Fruit fly (Drosophila melanogaster) whole organism, embryonic: ENCODE data around the gene tbrd-1.

Experiments
- BtbVII ChIP-seq: fragments of 200-800 bp; sonication (Bioruptor generic); optimal IDR thresholded peaks from 3 replicates; lab custom pipeline; 2017; ENCODE audit warnings: missing biosample characterization, mild to moderate bottlenecking, missing genetic modification characterization
- CG10462 ChIP-seq: fragments of 200-800 bp; sonication (Bioruptor generic); optimal IDR thresholded peaks from 2 replicates; lab custom pipeline; 2016; ENCODE audit warnings: missing biosample characterization, missing genetic modification characterization
- CG11085 ChIP-seq: fragments of 200-800 bp; sonication (Bioruptor generic); IDR thresholded peaks from 2 replicates; pipeline ENCODE4 v1.3.6; 2022; ENCODE audit warnings: missing biosample characterization, missing genetic modification characterization
- CG11456 ChIP-seq: fragments of 200-800 bp; sonication (Bioruptor generic); IDR thresholded peaks from 3 replicates; pipeline ENCODE4 v1.3.6; 2022; ENCODE audit warnings: missing biosample characterization, missing genetic modification characterization
- CG12659 ChIP-seq: fragments of 200-800 bp; sonication (Bioruptor generic); optimal IDR thresholded peaks from 3 replicates; lab custom pipeline; 2017; ENCODE audit warnings: mild to moderate bottlenecking, missing biosample characterization, missing genetic modification reagents, missing genetic modification characterization
- CG13287 ChIP-seq: fragments of 200-800 bp; sonication (Bioruptor generic); IDR thresholded peaks from 2 replicates; pipeline ENCODE4 v1.3.6; 2022; ENCODE audit warnings: missing biosample characterization, missing genetic modification characterization; ENCODE audit not compliant: partially characterized antibody
- CG17612 ChIP-seq: fragments of 200-800 bp; sonication (Bioruptor generic); IDR thresholded peaks from 2 replicates; pipeline ENCODE4 v1.3.6; 2022; ENCODE audit warnings: missing biosample characterization, missing genetic modification characterization
- CG3726 ChIP-seq: fragments of 200-800 bp; sonication (Bioruptor generic); IDR thresholded peaks from 3 replicates; pipeline ENCODE4, ENCODE4 v1.3.6; 2022; ENCODE audit warnings: missing biosample characterization, missing genetic modification characterization
- CG4282 ChIP-seq: fragments of 200-800 bp; sonication (Bioruptor generic); optimal IDR thresholded peaks from 2 replicates; lab custom pipeline; 2016; ENCODE audit warnings: missing biosample characterization, missing genetic modification characterization
- CG4404 ChIP-seq: fragments of 200-800 bp; sonication (Bioruptor generic); IDR thresholded peaks from 2 replicates; pipeline ENCODE4 v1.3.6; 2022; ENCODE audit warnings: missing biosample characterization, missing genetic modification characterization
- CG5180 ChIP-seq: fragments of 200-800 bp; sonication (Bioruptor generic); optimal IDR thresholded peaks from 3 replicates; lab custom pipeline; 2017; ENCODE audit warnings: missing biosample characterization, missing genetic modification characterization, mild to moderate bottlenecking, moderate library complexity, missing genetic modification reagents
- CG8478 ChIP-seq: fragments of >200 bp; optimal IDR thresholded peaks from 2 replicates; lab custom pipeline; 2018
- CTCF ChIP-seq: fragments of 200-800 bp; sonication (Bioruptor generic); optimal IDR thresholded peaks from 2 replicates; lab custom pipeline; 2017; ENCODE audit warnings: missing biosample characterization, mild to moderate bottlenecking, missing genetic modification characterization, moderate library complexity
- D ChIP-seq, 2 experiments: fragments of 200-800 bp in 1 of 2; fragments of >200 bp in 1 of 2; sonication (Bioruptor generic) in 1 of 2; optimal IDR thresholded peaks; 2 replicates in 1 of 2; 3 replicates in 1 of 2; lab custom pipeline; 2017; ENCODE audit warnings: mild to moderate bottlenecking in 1 of 2, missing biosample characterization in 1 of 2, missing genetic modification characterization in 1 of 2, missing genetic modification reagents in 1 of 2
- Doc2 ChIP-seq: fragments of 200-800 bp; sonication (Bioruptor generic); IDR thresholded peaks from 2 replicates; pipeline ENCODE4 v1.3.6; 2022; ENCODE audit warnings: missing biosample characterization, missing genetic modification characterization
- Drgx ChIP-seq: fragments of 200-800 bp; sonication (Bioruptor generic); IDR thresholded peaks from 2 replicates; pipeline ENCODE4 v1.3.6; 2022; ENCODE audit warnings: missing biosample characterization, missing genetic modification characterization
- GATAe ChIP-seq: fragments of 200-800 bp; sonication (Bioruptor generic); conservative IDR thresholded peaks from 2 replicates; pipeline ENCODE4 v1.3.6; 2022; ENCODE audit warnings: missing biosample characterization, missing genetic modification characterization
- Hmx ChIP-seq: fragments of 200-800 bp; sonication (Bioruptor generic); optimal IDR thresholded peaks from 2 replicates; lab custom pipeline; 2016; ENCODE audit warnings: missing biosample characterization, missing genetic modification characterization
- Hr3 ChIP-seq: fragments of 200-800 bp; sonication (Bioruptor generic); optimal IDR thresholded peaks from 3 replicates; lab custom pipeline; 2016; ENCODE audit warnings: missing biosample characterization, missing genetic modification characterization
- Lhr ChIP-seq: fragments of 200-800 bp; sonication (Bioruptor generic); optimal IDR thresholded peaks from 3 replicates; lab custom pipeline; 2017; ENCODE audit warnings: mild to moderate bottlenecking, missing biosample characterization, missing genetic modification reagents, missing genetic modification characterization
- Lim3 ChIP-seq: fragments of 200-800 bp; sonication (Bioruptor generic); IDR thresholded peaks from 2 replicates; pipeline ENCODE4 v1.3.6; 2022; ENCODE audit warnings: missing biosample characterization, missing genetic modification characterization
- Med ChIP-seq: fragments of 200-800 bp; sonication (Bioruptor generic); peaks from one replicate; lab custom pipeline; 2016; ENCODE audit warnings: missing biosample characterization, missing genetic modification characterization, mild to moderate bottlenecking, inconsistent platforms, moderate library complexity
- Oli ChIP-seq: fragments of 200-800 bp; sonication (Bioruptor generic); optimal IDR thresholded peaks from 2 replicates; lab custom pipeline; 2018; ENCODE audit warnings: missing biosample characterization, mild to moderate bottlenecking, missing genetic modification characterization, moderate library complexity
- Stat92E ChIP-seq, 3 experiments: fragments of >200 bp in 2 of 3; fragments of 200-800 bp in 1 of 3; sonication (Bioruptor generic) in 1 of 3; optimal IDR thresholded peaks; 2 replicates each; lab custom pipeline; 2017 to 2019; ENCODE audit warnings: missing biosample characterization in 3 of 3, missing genetic modification characterization in 3 of 3, mild to moderate bottlenecking in 1 of 3, moderate library complexity in 1 of 3
- Usf ChIP-seq: fragments of 200-800 bp; sonication (Bioruptor generic); optimal IDR thresholded peaks from 2 replicates; lab custom pipeline; 2017; ENCODE audit warnings: missing genotype, missing biosample characterization, missing genetic modification characterization
- Xrp1 ChIP-seq: fragments of 200-800 bp; sonication (Bioruptor generic); IDR thresholded peaks from 2 replicates; pipeline ENCODE4 v1.3.6; 2022; ENCODE audit warnings: missing biosample characterization, missing genetic modification characterization
- bab2 ChIP-seq: fragments of 200-800 bp; sonication (Bioruptor generic); optimal IDR thresholded peaks from 2 replicates; lab custom pipeline; 2016; ENCODE audit warnings: missing biosample characterization, missing genetic modification characterization
- cato ChIP-seq: fragments of 200-800 bp; sonication (Bioruptor generic); optimal IDR thresholded peaks from 2 replicates; lab custom pipeline; 2016; ENCODE audit warnings: missing biosample characterization, missing genetic modification characterization, borderline replicate concordance
- chif ChIP-seq, 2 experiments: fragments of 200-800 bp; sonication (Bioruptor generic); optimal IDR thresholded peaks; 3 replicates each; lab custom pipeline; 2016; ENCODE audit warnings: missing biosample characterization in 2 of 2, missing genetic modification characterization in 2 of 2
- chm ChIP-seq: fragments of 200-800 bp; sonication (Bioruptor generic); IDR thresholded peaks from 2 replicates; pipeline ENCODE4 v1.3.6; 2022; ENCODE audit warnings: missing biosample characterization, missing genetic modification characterization
- dpn ChIP-seq, 2 experiments: fragments of 200-800 bp; sonication (Bioruptor generic); optimal IDR thresholded peaks; 3 replicates each; lab custom pipeline; 2016; ENCODE audit warnings: missing biosample characterization in 2 of 2, missing genetic modification characterization in 2 of 2
- gce ChIP-seq: fragments of 200-800 bp; sonication (Bioruptor generic); IDR thresholded peaks from 3 replicates; pipeline ENCODE4 v1.3.6; 2022; ENCODE audit warnings: missing biosample characterization, missing genetic modification characterization
- gro ChIP-seq: fragments of 200-800 bp; sonication (Bioruptor generic); optimal IDR thresholded peaks from 2 replicates; lab custom pipeline; 2016; ENCODE audit warnings: missing biosample characterization, missing genetic modification characterization
- hb ChIP-seq: fragments of 200-800 bp; sonication (Bioruptor generic); IDR thresholded peaks from 3 replicates; pipeline ENCODE4 v1.3.6; 2022; ENCODE audit warnings: missing biosample characterization, missing genetic modification characterization; ENCODE audit not compliant: partially characterized antibody
- ken ChIP-seq: fragments of 200-800 bp; sonication (Bioruptor generic); IDR thresholded peaks from 3 replicates; pipeline ENCODE4 v1.3.6; 2022; ENCODE audit warnings: missing biosample characterization, missing genetic modification characterization
- nerfin-1 ChIP-seq: fragments of 200-800 bp; sonication (Bioruptor generic); optimal IDR thresholded peaks from 3 replicates; lab custom pipeline; 2019; ENCODE audit warnings: missing biosample characterization, mild to moderate bottlenecking, missing genetic modification characterization, moderate library complexity
- ro ChIP-seq: fragments of 200-800 bp; sonication (Bioruptor generic); IDR thresholded peaks from 2 replicates; pipeline ENCODE4 v1.3.6; 2022; ENCODE audit warnings: missing biosample characterization, missing genetic modification characterization
- schlank ChIP-seq: fragments of 200-800 bp; sonication (Bioruptor generic); optimal IDR thresholded peaks from 2 replicates; lab custom pipeline; 2018; ENCODE audit warnings: missing biosample characterization, mild to moderate bottlenecking, missing genetic modification characterization
- sr ChIP-seq: fragments of 200-800 bp; sonication (Bioruptor generic); IDR thresholded peaks from 3 replicates; pipeline ENCODE4 v1.3.6; 2022; ENCODE audit warnings: missing biosample characterization, missing genetic modification characterization
- ssp ChIP-seq: fragments of 200-800 bp; sonication (Bioruptor generic); IDR thresholded peaks from 2 replicates; pipeline ENCODE4 v1.3.6; 2022; ENCODE audit warnings: missing biosample characterization, missing genetic modification characterization
- tna ChIP-seq: fragments of 200-800 bp; sonication (Bioruptor generic); IDR thresholded peaks from 2 replicates; pipeline ENCODE4 v1.3.6; 2022; ENCODE audit warnings: missing biosample characterization, missing genetic modification characterization; ENCODE audit not compliant: partially characterized antibody
- unc-4 ChIP-seq: fragments of 200-800 bp; sonication (Bioruptor generic); IDR thresholded peaks from 2 replicates; pipeline ENCODE4 v1.3.6; 2022; ENCODE audit warnings: missing biosample characterization, missing genetic modification characterization; ENCODE audit not compliant: partially characterized antibody
- unpg ChIP-seq: fragments of 200-800 bp; sonication (Bioruptor generic); optimal IDR thresholded peaks from 3 replicates; lab custom pipeline; 2018; ENCODE audit warnings: missing biosample characterization, mild to moderate bottlenecking, missing genetic modification characterization, moderate library complexity

The tbrd-1 gene

DNA sequence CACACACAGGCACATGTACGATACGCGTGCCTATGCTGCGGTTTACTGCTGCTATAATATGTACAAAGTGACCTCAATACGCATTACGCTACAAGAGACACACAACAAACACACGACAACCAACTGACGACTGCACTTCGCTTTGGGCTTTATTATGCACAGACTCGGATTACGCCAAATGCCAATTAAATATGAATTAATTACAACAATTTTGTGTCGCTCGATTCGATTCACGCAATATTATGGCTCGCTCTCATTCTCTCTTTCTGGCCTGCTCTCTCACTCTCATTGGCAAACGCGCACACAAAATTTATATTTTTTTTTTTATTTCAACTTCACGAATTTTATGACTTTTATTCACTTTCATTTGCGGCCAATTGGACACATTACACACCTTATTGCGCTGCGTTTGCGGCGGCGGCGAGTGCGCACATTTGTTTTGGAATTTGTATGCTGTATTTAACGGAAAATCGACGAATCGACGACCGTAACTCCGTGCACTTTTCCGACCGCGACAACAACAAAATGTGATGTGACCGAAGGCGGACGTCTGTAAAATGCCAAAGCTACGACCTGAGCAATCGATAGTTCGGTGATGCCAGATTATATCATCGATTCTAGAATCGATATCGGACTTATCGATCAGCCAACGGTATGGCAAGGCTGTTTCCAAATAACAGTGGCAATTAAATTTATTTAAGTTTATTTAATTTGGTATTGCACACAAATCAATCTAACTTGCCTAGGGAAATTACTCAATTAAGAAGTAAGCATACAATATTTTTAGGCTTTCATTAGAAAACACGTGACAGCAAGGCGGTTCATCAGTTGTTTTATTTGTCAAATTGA lies 29.4 kb upstream of the tbrd-1 start, which contains the start of the genes sba and CG31141 (continued):
- peak; percentile 86 for TF ChIP-seq unc-4 (GFP tag; lab: Robert Waterston, UW)
- TF ChIP-seq gce: no peak
- TF ChIP-seq Hr3 (GFP tag; lab: Kevin White, UChicago): no peak
- TF ChIP-seq D (optimal IDR thresholded peaks at IDR 0.05; lab: Kevin White, UChicago): no peak
- TF ChIP-seq D (GFP tag; optimal IDR thresholded peaks at IDR 0.05; lab: Kevin White, UChicago): no peak
- TF ChIP-seq Hmx (GFP tag; lab: Kevin White, UChicago): no peak
- TF ChIP-seq BtbVII: peak; percentile 9
- peak; percentile 84 for TF ChIP-seq CG12659
- no peak for TF ChIP-seq cato
- no peak for TF ChIP-seq ken (GFP tag; lab: Robert Waterston, UW)
- no peak for TF ChIP-seq Lim3 (GFP tag; lab: Robert Waterston, UW)
- no peak for TF ChIP-seq CG3726 (GFP tag; lab: Robert Waterston, UW)
- TF ChIP-seq hb (GFP tag; lab: Robert Waterston, UW): peak; percentile 88
- TF ChIP-seq CG13287 (GFP tag; lab: Robert Waterston, UW): peak; percentile 87
- TF ChIP-seq Stat92E (GFP tag; optimal IDR thresholded peaks at IDR 0.05; lab: Kevin White, UChicago): no peak
- peak; percentile 73 for TF ChIP-seq gro (GFP tag; lab: Kevin White, UChicago)
- peak; percentile 47; the same call in 1 of the 3 replicates for TF ChIP-seq CG11456 (GFP tag; lab: Robert Waterston, UW)
- peak; percentile 74 for TF ChIP-seq Med (GFP tag; lab: Kevin White, UChicago)
- no peak for TF ChIP-seq ro (GFP tag; lab: Robert Waterston, UW)
- no peak for TF ChIP-seq ssp
- no peak for TF ChIP-seq CG17612 (GFP tag; lab: Robert Waterston, UW)
- TF ChIP-seq schlank: peak; percentile 2
- peak; percentile 79 for TF ChIP-seq CG8478 (lab: Kevin White, UChicago)
- TF ChIP-seq GATAe (GFP tag; lab: Robert Waterston, UW): no peak
- TF ChIP-seq CG11085: no peak
- peak; percentile 53 for TF ChIP-seq Lhr (GFP tag; lab: Kevin White, UChicago)
- no peak; the same call in 1 of the 2 replicates for TF ChIP-seq chm (GFP tag; lab: Robert Waterston, UW)
- TF ChIP-seq CG4404 (GFP tag; lab: Robert Waterston, UW): no peak
- TF ChIP-seq CG5180 (GFP tag; lab: Kevin White, UChicago): no peak
- TF ChIP-seq sr (GFP tag; lab: Robert Waterston, UW): no peak
- TF ChIP-seq Doc2 (GFP tag; lab: Robert Waterston, UW): no peak
- TF ChIP-seq dpn (GFP tag; optimal IDR thresholded peaks at IDR 0.05; lab: Kevin White, UChicago): no peak
- TF ChIP-seq CTCF: peak; percentile 37
- TF ChIP-seq nerfin-1: peak; percentile 90
- TF ChIP-seq Drgx (GFP tag; lab: Robert Waterston, UW): no peak
- TF ChIP-seq bab2 (GFP tag; lab: Kevin White, UChicago): no peak
- TF ChIP-seq Oli (tag; lab: Kevin White, UChicago): peak; percentile 8
- peak; percentile 10 for TF ChIP-seq unpg
- no peak for TF ChIP-seq Usf (GFP tag; lab: Kevin White, UChicago)
- TF ChIP-seq tna (GFP tag; lab: Robert Waterston, UW): peak; percentile 78
- TF ChIP-seq CG4282 (GFP tag; lab: Kevin White, UChicago): no peak
- TF ChIP-seq chif (GFP tag; optimal IDR thresholded peaks at IDR 0.05; lab: Kevin White, UChicago): no peak
- TF ChIP-seq CG10462 (GFP tag; lab: Kevin White, UChicago): peak; percentile 70
- TF ChIP-seq Xrp1: no peak
